Fruit fly (Drosophila melanogaster) Kc167 (cell line): ENCODE data around the gene CG7675.

Experiments used
- Myc ChIP-seq: fragments of >200 bp; optimal IDR thresholded peaks from 2 replicates; lab custom pipeline; 2017; ENCODE audit warnings: missing external identifiers
- Sin3A ChIP-seq: fragments of >200 bp; optimal IDR thresholded peaks from 2 replicates; lab custom pipeline; 2018; ENCODE audit warnings: missing external identifiers
- h ChIP-seq: fragments of >200 bp; optimal IDR thresholded peaks from 3 replicates; lab custom pipeline; 2018; ENCODE audit warnings: missing external identifiers
- insv ChIP-seq: fragments of >200 bp; optimal IDR thresholded peaks from 3 replicates; lab custom pipeline; 2018; ENCODE audit warnings: missing external identifiers
- psq ChIP-seq: fragments of >200 bp; optimal IDR thresholded peaks from 2 replicates; lab custom pipeline; 2017; ENCODE audit warnings: missing external identifiers

dm6 chr3R:18402549-18403429, 21.8 kb upstream of the CG7675 start, which contains the start of the genes Wdr37 and koko:
- TF ChIP-seq psq (lab: Kevin White, UChicago), result no peak
- no peak for TF ChIP-seq h (lab: Kevin White, UChicago)
- TF ChIP-seq insv (lab: Kevin White, UChicago), result no peak
- TF ChIP-seq Sin3A (lab: Kevin White, UChicago), result no peak
- no peak for TF ChIP-seq Myc
